Worm (Caenorhabditis elegans) whole organism, L2 larva: ENCODE results near the gene cyp-34A1.
A peak's percentile ranks its signal among the peaks of the same experiment; 100 is the strongest.

Source experiments
- C34F6.9 ChIP-seq: fragments of 150-350 bp; optimal IDR thresholded peaks from 2 replicates; lab custom pipeline; 2014; ENCODE audit warnings: missing biosample characterization, missing genetic modification characterization
- R02D3.7 ChIP-seq: fragments of 150-350 bp; optimal IDR thresholded peaks from 2 replicates; lab custom pipeline; 2014; ENCODE audit warnings: missing biosample characterization, missing genetic modification characterization
- ZK546.5 ChIP-seq: sonication (generic microtip); optimal IDR thresholded peaks from 2 replicates; lab custom pipeline; 2017; ENCODE audit warnings: missing biosample characterization, missing genetic modification characterization
- alr-1 ChIP-seq: fragments of 150-350 bp; optimal IDR thresholded peaks from 2 replicates; lab custom pipeline; 2014; ENCODE audit warnings: missing biosample characterization, missing genetic modification characterization
- aly-2 ChIP-seq: fragments of 150-350 bp; optimal IDR thresholded peaks from 2 replicates; lab custom pipeline; 2014; ENCODE audit warnings: missing biosample characterization, missing genetic modification characterization
- ama-1 ChIP-seq: fragments of 150-350 bp; optimal IDR thresholded peaks from 2 replicates; lab custom pipeline; 2018; ENCODE audit warnings: inconsistent platforms
- blmp-1 ChIP-seq: sonication (generic microtip); optimal IDR thresholded peaks from 2 replicates; lab custom pipeline; 2017; ENCODE audit warnings: missing genetic modification characterization, mild to moderate bottlenecking, missing compliant biosample characterization, antibody characterized with exemption, moderate library complexity; ENCODE audit not compliant: insufficient read depth
- ceh-82 ChIP-seq: fragments of 150-350 bp; optimal IDR thresholded peaks from 2 replicates; lab custom pipeline; 2014; ENCODE audit warnings: missing biosample characterization, missing genetic modification characterization
- crh-2 ChIP-seq: sonication (generic microtip); optimal IDR thresholded peaks from 2 replicates; lab custom pipeline; 2017; ENCODE audit warnings: missing biosample characterization, missing genetic modification characterization
- egl-27 ChIP-seq: sonication (generic microtip); optimal IDR thresholded peaks from 3 replicates; lab custom pipeline; 2017; ENCODE audit warnings: missing biosample characterization, missing genetic modification reagents, missing genetic modification characterization
- elt-3 ChIP-seq: sonication (generic microtip); optimal IDR thresholded peaks from 2 replicates; lab custom pipeline; 2017; ENCODE audit warnings: missing biosample characterization, missing genetic modification characterization
- fos-1 ChIP-seq: fragments of 150-350 bp; optimal IDR thresholded peaks from 2 replicates; lab custom pipeline; 2014; ENCODE audit warnings: missing biosample characterization, missing genetic modification characterization
- gmeb-1 ChIP-seq: fragments of 150-350 bp; optimal IDR thresholded peaks from 2 replicates; lab custom pipeline; 2014; ENCODE audit warnings: missing biosample characterization, missing genetic modification characterization
- lin-11 ChIP-seq: fragments of 150-350 bp; sonication (generic microtip); optimal IDR thresholded peaks from 2 replicates; lab custom pipeline; 2014; ENCODE audit warnings: missing biosample characterization, missing genetic modification characterization, inconsistent platforms, mixed read lengths
- lin-13 ChIP-seq: fragments of 150-350 bp; optimal IDR thresholded peaks from 2 replicates; lab custom pipeline; 2014; ENCODE audit warnings: missing biosample characterization, missing genetic modification reagents, missing genetic modification characterization
- lin-39 ChIP-seq: fragments of 150-350 bp; optimal IDR thresholded peaks from 2 replicates; lab custom pipeline; 2014; ENCODE audit warnings: missing biosample characterization, missing genetic modification reagents, missing genetic modification characterization
- mab-5 ChIP-seq: fragments of 150-350 bp; optimal IDR thresholded peaks from 2 replicates; lab custom pipeline; 2014; ENCODE audit warnings: missing biosample characterization, missing genetic modification characterization
- mbf-1 ChIP-seq: sonication (generic microtip); optimal IDR thresholded peaks from 2 replicates; lab custom pipeline; 2017; ENCODE audit warnings: missing biosample characterization, missing genetic modification characterization
- nhr-10 ChIP-seq: sonication (generic microtip); optimal IDR thresholded peaks from 2 replicates; lab custom pipeline; 2017; ENCODE audit warnings: missing biosample characterization, missing genetic modification characterization
- nhr-11 ChIP-seq: fragments of 150-350 bp; optimal IDR thresholded peaks from 2 replicates; lab custom pipeline; 2014; ENCODE audit warnings: missing biosample characterization, missing genetic modification characterization
- nhr-12 ChIP-seq: fragments of 150-350 bp; optimal IDR thresholded peaks from 2 replicates; lab custom pipeline; 2014; ENCODE audit warnings: missing biosample characterization, missing genetic modification characterization
- nhr-129 ChIP-seq: fragments of 150-350 bp; optimal IDR thresholded peaks from 2 replicates; lab custom pipeline; 2014; ENCODE audit warnings: missing biosample characterization, missing genetic modification characterization
- nhr-23 ChIP-seq: fragments of 150-350 bp; optimal IDR thresholded peaks from 2 replicates; lab custom pipeline; 2014; ENCODE audit warnings: missing biosample characterization, missing genetic modification reagents, missing genetic modification characterization
- nhr-25 ChIP-seq: fragments of 150-350 bp; sonication (generic microtip); optimal IDR thresholded peaks from 3 replicates; lab custom pipeline; 2014; ENCODE audit warnings: missing biosample characterization, missing genetic modification characterization
- nhr-77 ChIP-seq: fragments of 150-350 bp; optimal IDR thresholded peaks from 2 replicates; lab custom pipeline; 2014; ENCODE audit warnings: missing biosample characterization, missing genetic modification characterization
- sem-4 ChIP-seq: fragments of 150-350 bp; optimal IDR thresholded peaks from 2 replicates; lab custom pipeline; 2014; ENCODE audit warnings: missing biosample characterization, missing genetic modification reagents, missing genetic modification characterization
- skn-1 ChIP-seq: sonication (generic microtip); optimal IDR thresholded peaks from 2 replicates; lab custom pipeline; 2017; ENCODE audit warnings: missing biosample characterization, missing genetic modification characterization
- sma-3 ChIP-seq: sonication (generic microtip); optimal IDR thresholded peaks from 2 replicates; lab custom pipeline; 2016; ENCODE audit warnings: missing genetic modification reagents, missing genetic modification characterization, missing compliant biosample characterization
- sma-9 ChIP-seq, 2 experiments: fragments of 150-350 bp in 1 of 2; sonication (generic microtip) in 1 of 2; optimal IDR thresholded peaks; 2 replicates each; lab custom pipeline; 2014 to 2016; ENCODE audit warnings: missing genetic modification characterization in 2 of 2, mild to moderate bottlenecking in 1 of 2, missing biosample characterization in 1 of 2, missing compliant biosample characterization in 1 of 2, missing genetic modification reagents in 1 of 2, moderate library complexity in 1 of 2
- snpc-4 ChIP-seq: fragments of 150-350 bp; optimal IDR thresholded peaks from 2 replicates; lab custom pipeline; 2014; ENCODE audit warnings: missing biosample characterization, missing genetic modification characterization
- unc-39 ChIP-seq: fragments of 150-350 bp; optimal IDR thresholded peaks from 2 replicates; lab custom pipeline; 2014; ENCODE audit warnings: missing biosample characterization, missing genetic modification characterization
- unc-55 ChIP-seq: fragments of 150-350 bp; sonication (generic microtip); optimal IDR thresholded peaks from 3 replicates; lab custom pipeline; 2014; ENCODE audit warnings: missing biosample characterization, missing genetic modification reagents, missing genetic modification characterization
- unc-62 ChIP-seq: fragments of 150-350 bp; optimal IDR thresholded peaks from 2 replicates; lab custom pipeline; 2014; ENCODE audit warnings: missing biosample characterization, missing genetic modification reagents, missing genetic modification characterization
- zag-1 ChIP-seq: fragments of 150-350 bp; optimal IDR thresholded peaks from 2 replicates; lab custom pipeline; 2014; ENCODE audit warnings: missing biosample characterization, missing genetic modification characterization
- ztf-1 ChIP-seq: fragments of 200-800 bp; sonication (Bioruptor generic); conservative IDR thresholded peaks from 2 replicates; pipeline ENCODE4 v1.3.6; 2022; ENCODE audit warnings: missing genetic modification characterization, missing compliant biosample characterization
- ztf-11 ChIP-seq: sonication (generic microtip); optimal IDR thresholded peaks from 2 replicates; lab custom pipeline; 2017; ENCODE audit warnings: missing biosample characterization, missing genetic modification characterization
- ztf-4 ChIP-seq: fragments of 150-350 bp; optimal IDR thresholded peaks from 2 replicates; lab custom pipeline; 2014; ENCODE audit warnings: missing biosample characterization, missing genetic modification characterization

The cyp-34A1 gene

ce11 chrV:15305502-15305901, 17.7 kb upstream of the cyp-34A1 start, which contains the start of gene T26H8.5:
Gene T26H8.5, minus strand, starts transcription at chrV:15305602.
- TF ChIP-seq nhr-77 (tag; lab: Kevin White, UChicago) (no peak), nhr-23 (tag; lab: Kevin White, UChicago) (no peak), unc-62 (no peak), ama-1 (no peak), gmeb-1 (tag; lab: Kevin White, UChicago) (no peak), snpc-4 (tag; lab: Kevin White, UChicago) (no peak), skn-1 (tag; lab: Kevin White, UChicago) (no peak), elt-3 (tag; lab: Kevin White, UChicago) (no peak), ztf-11 (tag; lab: Kevin White, UChicago) (no peak), ceh-82 (tag; lab: Kevin White, UChicago) (no peak), lin-13 (no peak), nhr-11 (tag; lab: Kevin White, UChicago) (no peak), ztf-1 (no peak), nhr-10 (tag; lab: Kevin White, UChicago) (no peak), aly-2 (tag; lab: Kevin White, UChicago) (no peak), ZK546.5 (tag; lab: Kevin White, UChicago) (no peak), nhr-129 (tag; lab: Kevin White, UChicago) (no peak)

DNA sequence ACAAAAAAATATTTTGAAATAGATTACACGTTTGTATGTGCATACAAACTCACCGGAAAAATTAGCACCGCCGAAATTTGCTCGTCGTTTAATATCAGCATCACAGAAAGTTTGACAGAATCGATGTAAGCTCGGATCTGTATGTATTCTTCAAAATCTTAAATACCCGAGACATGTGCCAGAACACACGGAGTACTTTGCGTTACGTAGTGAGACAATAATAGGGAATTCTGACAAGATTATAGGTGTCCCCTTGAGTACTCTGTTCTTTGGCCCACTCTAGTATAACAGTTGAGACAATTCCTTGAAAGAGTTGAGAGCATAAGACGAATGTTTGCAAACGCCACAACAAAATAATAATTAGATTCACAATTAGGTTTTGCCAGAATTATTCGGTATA, 15.9 kb upstream of the cyp-34A1 start, which contains the start of gene srx-48:
TSS of gene srx-48 (minus strand) at position 101 of the 400 bp plus-strand sequence.
- TF ChIP-seq aly-2 (tag; lab: Kevin White, UChicago), result no peak
- TF ChIP-seq zag-1 (tag; lab: Kevin White, UChicago), result no peak
- TF ChIP-seq ztf-11 (tag; lab: Kevin White, UChicago), result no peak
- no peak for TF ChIP-seq sma-9 (GFP tag; optimal IDR thresholded peaks at IDR 0.05; lab: Kevin White, UChicago)
- TF ChIP-seq sma-9 (tag; optimal IDR thresholded peaks at IDR 0.05; lab: Kevin White, UChicago), result no peak
- no peak for TF ChIP-seq nhr-25 (tag; lab: Kevin White, UChicago)
- no peak for TF ChIP-seq unc-39
- no peak for TF ChIP-seq nhr-129 (tag; lab: Kevin White, UChicago)
- no peak for TF ChIP-seq C34F6.9 (tag; lab: Kevin White, UChicago)
- no peak for TF ChIP-seq blmp-1 (tag; lab: Kevin White, UChicago)
- TF ChIP-seq alr-1 (tag; lab: Kevin White, UChicago), result no peak
- no peak for TF ChIP-seq ztf-4
- TF ChIP-seq, all 48 proteins: peak for 0

ce11 chrV:15298597-15298996, 10.8 kb upstream of the cyp-34A1 start, which contains the start of gene cpr-3:
Gene cpr-3, minus strand, starts transcription at chrV:15298700.
- peak; percentile 64 for TF ChIP-seq crh-2 (tag; lab: Kevin White, UChicago)
- TF ChIP-seq skn-1 (tag; lab: Kevin White, UChicago), result peak; percentile 75
- TF ChIP-seq R02D3.7 (tag; lab: Kevin White, UChicago), result no peak
- peak; percentile 8 for TF ChIP-seq sma-3
- TF ChIP-seq gmeb-1 (tag; lab: Kevin White, UChicago), result peak; percentile 64
- TF ChIP-seq unc-62, result no peak
- TF ChIP-seq fos-1 (tag; lab: Kevin White, UChicago), result peak; percentile 100
- TF ChIP-seq, all 48 proteins: peak for 5

- TF ChIP-seq egl-27 (no peak), blmp-1 (tag; lab: Kevin White, UChicago) (no peak), mab-5 (tag; lab: Kevin White, UChicago) (no peak), fos-1 (tag; lab: Kevin White, UChicago) (no peak), nhr-11 (tag; lab: Kevin White, UChicago) (no peak), C34F6.9 (tag; lab: Kevin White, UChicago) (no peak), elt-3 (tag; lab: Kevin White, UChicago) (no peak), nhr-12 (tag; lab: Kevin White, UChicago) (no peak), lin-13 (no peak), sma-9 (GFP tag; optimal IDR thresholded peaks at IDR 0.05; lab: Kevin White, UChicago) (no peak), sma-9 (tag; optimal IDR thresholded peaks at IDR 0.05; lab: Kevin White, UChicago) (no peak), unc-55 (no peak), gmeb-1 (tag; lab: Kevin White, UChicago) (no peak), lin-39 (tag; lab: Kevin White, UChicago) (no peak), lin-11 (no peak), aly-2 (tag; lab: Kevin White, UChicago) (no peak), sem-4 (tag; lab: Kevin White, UChicago) (no peak), mbf-1 (no peak), unc-39 (no peak)
Observed at ce11 chrV:15293865-15294264, 6.1 kb upstream of the cyp-34A1 start, which contains the start of gene str-96. Gene str-96, minus strand, starts transcription at chrV:15293965.
